Fruit fly (Drosophila melanogaster) S2 (cell line): ENCODE results near the gene AP-2sigma.

Source experiments
- CG8478 ChIP-seq: fragments of >200 bp; optimal IDR thresholded peaks from 2 replicates; lab custom pipeline; 2018
- CTCF ChIP-seq, 2 experiments: fragments of >200 bp; optimal IDR thresholded peaks; 2 replicates each; lab custom pipeline; 2018

Gene AP-2sigma

DNA sequence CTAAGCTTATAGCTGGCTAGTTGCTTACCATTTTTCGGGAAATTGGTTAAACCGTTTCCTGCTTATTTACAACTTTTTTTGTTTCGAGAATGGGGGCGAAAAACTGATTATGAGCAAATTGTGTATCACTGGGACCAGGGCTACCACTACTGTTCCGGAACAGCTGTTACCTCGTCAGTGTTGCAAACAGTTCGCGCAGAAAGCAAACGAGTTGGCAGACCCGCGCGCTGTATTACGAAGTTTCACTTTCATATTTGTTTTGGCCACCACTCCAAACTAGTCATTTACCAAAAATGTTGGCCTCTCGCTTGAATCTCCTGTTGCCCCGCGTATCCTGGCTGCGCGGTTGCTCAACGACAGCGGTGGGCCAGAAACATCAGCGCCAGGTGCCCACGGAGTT lies at the start of gene AP-2sigma, which contains the start of gene Idi:
Gene AP-2sigma, minus strand, starts transcription at position 153 of the 400 bp plus-strand sequence.
Gene Idi, plus strand, starts transcription at position 204 of the 400 bp plus-strand sequence.
- TF ChIP-seq CTCF (optimal IDR thresholded peaks at IDR 0.05; lab: Kevin White, UChicago) (no peak), CG8478 (lab: Kevin White, UChicago) (no peak)

DNA sequence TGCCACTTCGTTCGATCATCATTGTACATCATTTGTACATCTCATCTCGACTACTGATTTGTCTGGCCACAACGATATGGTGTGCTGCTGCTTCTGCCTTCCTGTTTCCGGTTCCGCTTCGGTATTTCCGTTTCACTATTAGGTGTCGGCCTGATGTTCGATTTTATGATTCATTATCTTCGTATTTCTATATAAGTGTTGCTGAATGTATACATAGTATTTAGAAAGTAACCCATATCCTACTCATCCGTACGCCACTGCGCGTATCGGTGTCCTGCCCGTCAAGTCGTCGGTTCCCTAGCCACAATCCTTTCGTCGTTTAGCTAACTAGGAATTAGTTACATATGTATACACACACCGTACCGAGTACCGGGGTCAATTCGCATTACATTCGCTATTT lies 49.2 kb upstream of the AP-2sigma start:
- TF ChIP-seq CTCF (optimal IDR thresholded peaks at IDR 0.05; lab: Kevin White, UChicago) (no peak), CG8478 (lab: Kevin White, UChicago) (no peak)

DNA sequence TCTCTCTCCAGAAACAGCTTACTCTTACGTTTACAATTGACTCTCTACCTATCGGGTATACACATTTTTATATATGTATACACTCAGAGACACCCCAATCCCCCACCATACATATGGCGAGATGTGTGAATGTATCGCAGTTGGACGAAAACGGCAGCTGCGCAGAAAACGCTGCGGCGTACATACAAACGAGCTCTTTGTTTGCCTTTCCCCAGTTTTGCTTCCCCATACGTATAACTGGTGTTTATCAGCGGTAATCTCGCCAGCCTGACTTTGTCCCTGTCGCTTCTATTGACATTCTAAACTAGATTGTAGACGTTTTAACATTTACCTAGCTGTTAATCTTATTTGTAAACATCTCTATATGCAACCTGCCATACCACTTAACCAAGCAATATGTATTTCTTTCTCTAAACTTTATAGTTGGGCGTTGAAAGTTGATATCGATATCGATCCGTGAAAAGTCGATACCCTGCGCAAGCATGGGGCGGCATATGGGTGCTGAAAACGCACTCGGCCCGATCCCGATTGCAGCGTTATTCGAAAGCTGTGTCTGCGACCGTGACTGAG lies 27.6 kb upstream of the AP-2sigma start:
- TF ChIP-seq CG8478 (lab: Kevin White, UChicago) (no peak), CTCF (optimal IDR thresholded peaks at IDR 0.05; lab: Kevin White, UChicago) (no peak)

DNA sequence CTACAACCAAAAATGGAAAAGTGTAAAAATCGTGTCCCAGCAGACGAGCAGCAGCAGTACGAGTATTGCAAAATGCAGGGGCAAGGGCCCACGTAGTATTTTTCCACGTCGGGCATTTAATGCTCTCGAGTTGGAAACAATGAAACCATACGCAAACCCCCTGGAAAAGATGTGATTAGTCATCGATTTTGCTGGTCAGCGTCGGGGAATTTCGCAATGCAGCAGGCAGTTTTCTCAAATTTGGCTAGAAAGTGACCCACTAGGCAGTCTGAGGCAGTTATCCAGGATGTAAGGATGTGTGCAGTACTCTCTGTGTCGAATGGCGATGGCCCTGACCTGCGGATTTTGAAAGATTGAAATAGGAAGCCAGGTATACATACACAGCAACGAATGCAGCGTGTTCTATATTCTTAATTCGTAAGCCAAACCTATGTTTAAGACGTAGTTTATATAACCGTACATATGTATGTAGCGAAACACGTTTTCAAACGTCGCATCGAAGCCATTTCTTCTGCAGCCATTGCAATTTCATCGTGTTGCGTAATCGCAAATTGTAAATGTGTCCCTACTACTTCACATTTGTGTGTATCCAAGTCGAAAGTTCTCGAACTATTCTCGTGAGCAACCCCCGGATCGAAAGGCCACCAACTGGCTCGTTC lies 27.0 kb upstream of the AP-2sigma start:
- TF ChIP-seq CTCF (optimal IDR thresholded peaks at IDR 0.05; lab: Kevin White, UChicago) (no peak), CG8478 (lab: Kevin White, UChicago) (no peak)

DNA sequence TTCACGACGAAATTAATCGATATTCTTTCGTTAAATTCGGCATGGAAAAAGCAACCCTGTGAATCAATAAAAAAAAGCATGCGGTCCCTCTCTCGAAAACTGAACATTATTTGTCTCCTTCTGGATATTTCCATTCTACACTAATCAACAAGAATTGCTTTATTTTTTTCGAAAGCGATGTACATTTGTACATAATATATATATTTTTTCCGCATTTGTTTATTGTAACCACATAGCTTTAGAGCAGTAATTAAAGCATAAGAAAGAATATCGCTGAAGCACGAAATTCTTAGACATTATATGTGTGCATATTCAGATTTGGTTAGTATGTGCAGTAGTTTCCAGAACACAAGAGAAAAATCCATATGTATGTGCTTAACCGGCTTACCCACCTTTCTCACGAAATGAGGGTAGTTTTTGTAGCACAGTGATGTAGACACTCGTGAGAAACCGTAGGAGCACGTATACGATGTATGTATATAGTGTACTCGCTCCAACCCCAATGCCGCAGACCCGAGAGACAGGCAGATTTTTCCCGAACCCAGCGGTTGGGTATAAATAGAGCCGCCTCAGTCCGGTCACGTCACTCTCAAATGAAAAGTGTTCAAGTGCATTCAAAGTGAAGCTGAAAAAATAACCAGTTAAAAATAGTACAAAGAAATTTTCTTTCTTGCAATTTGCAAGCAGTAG lies 26.3 kb upstream of the AP-2sigma start:
- TF ChIP-seq CG8478 (lab: Kevin White, UChicago) (no peak), CTCF (optimal IDR thresholded peaks at IDR 0.05; lab: Kevin White, UChicago) (no peak)

DNA sequence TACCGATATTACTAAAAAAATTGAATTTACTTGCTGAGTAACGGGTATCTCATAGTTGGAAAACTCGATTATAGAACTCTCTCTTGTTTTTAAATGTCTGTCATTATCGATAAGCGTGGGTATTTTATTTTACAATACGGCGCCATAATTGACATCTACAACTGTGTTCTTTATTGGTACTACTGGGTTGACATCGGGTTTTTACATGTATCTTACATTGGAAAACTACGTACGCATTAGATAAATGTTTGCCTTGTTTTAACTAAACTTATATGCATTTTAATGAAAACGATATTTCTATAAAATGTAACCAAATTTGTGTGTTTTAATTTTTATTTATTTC lies 25.8 kb upstream of the AP-2sigma start:
- TF ChIP-seq CTCF (optimal IDR thresholded peaks at IDR 0.05; lab: Kevin White, UChicago) (peak; percentile 88 to 91), CG8478 (lab: Kevin White, UChicago) (no peak)

DNA sequence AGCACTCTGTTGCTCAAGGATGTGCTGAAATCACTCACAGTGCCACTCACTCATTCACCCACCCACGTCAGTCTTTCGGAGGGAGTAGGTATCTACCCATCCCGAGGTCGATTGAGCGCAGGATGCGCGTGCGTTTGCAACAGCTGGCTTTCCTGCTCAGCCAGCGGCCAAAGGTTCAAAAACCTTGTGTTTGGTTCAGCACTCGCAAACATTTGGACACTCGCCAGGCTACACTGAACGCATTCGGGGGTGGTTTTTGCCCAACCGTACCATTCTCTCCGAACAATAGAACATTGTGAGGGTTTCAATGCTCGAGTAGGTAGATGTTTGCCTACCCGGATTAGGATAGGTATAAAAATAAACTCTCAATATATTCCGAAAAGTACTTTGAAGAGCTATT lies 25.1 kb upstream of the AP-2sigma start:
- TF ChIP-seq CTCF (optimal IDR thresholded peaks at IDR 0.05; lab: Kevin White, UChicago) (no peak), CG8478 (lab: Kevin White, UChicago) (no peak)

DNA sequence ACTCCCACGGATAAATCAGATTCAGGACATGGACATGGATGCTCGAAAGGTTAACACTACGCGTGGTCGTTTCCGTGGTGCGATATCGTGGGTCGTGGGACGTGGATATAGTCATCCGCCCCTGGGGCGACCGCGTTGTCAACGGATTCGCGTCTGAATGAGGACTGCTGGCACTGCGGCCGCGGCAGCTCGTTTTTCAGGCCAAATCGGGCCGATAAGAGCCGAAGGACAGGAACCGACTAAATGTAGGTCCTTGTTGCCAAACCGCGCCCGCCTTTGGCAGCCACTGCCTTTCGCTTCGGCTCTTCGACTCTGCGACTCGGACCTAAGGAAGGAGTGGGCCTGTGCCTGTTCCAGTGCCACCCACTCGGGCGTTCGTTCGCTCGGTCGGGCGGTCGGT lies 24.0 kb upstream of the AP-2sigma start, which contains the start of gene SIFaR:
Gene SIFaR, minus strand, starts transcription at position 166 of the 400 bp plus-strand sequence.
- TF ChIP-seq CG8478 (lab: Kevin White, UChicago): no peak
- TF ChIP-seq CTCF (optimal IDR thresholded peaks at IDR 0.05; lab: Kevin White, UChicago): no peak

DNA sequence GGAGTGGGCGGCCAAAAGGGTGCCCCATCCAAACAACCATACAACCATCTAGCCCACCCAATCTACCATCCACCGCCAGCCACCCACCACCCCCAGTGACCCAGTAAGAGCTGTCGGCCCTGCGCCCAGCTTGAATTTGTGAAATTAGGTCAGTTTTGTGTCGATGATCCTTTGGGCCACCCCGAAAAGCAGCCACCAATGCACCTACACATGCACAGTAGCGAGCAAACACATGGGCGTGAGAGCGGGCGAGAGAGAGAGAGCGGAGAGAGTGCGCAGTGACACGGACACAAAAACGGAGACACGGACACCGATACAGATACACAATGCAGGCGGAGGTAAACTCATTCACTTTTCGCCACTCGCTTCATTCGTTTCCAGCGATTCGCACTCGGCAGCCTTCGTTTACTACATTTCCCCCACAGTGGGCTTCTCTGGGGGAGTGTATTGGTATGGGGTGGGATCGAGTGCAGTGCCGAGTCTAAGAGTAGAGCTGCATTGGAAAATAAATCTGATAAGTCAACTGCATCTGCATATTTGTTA lies 19.3 kb upstream of the AP-2sigma start:
- TF ChIP-seq CTCF (optimal IDR thresholded peaks at IDR 0.05; lab: Kevin White, UChicago) (no peak), CG8478 (lab: Kevin White, UChicago) (no peak)

DNA sequence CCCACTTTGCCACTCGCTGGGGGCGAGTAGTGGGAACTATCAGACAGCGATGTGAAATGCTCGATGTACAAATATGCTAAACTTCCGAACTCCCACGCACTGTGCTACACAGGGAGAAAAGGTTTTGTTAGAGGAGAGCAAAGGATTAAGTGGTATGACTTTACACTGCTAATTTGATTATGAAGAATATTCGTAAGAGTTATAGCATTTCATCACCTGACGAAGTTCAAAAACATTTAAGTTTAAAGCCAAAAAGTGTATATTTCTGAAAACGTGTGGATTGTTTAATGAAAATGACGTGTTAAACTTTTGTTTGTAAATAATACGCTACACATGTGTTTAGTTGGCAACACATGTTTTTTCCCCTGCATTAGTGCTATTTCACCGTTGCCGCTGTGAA lies 18.6 kb upstream of the AP-2sigma start:
- no peak for TF ChIP-seq CTCF (optimal IDR thresholded peaks at IDR 0.05; lab: Kevin White, UChicago)
- TF ChIP-seq CG8478 (lab: Kevin White, UChicago): no peak

DNA sequence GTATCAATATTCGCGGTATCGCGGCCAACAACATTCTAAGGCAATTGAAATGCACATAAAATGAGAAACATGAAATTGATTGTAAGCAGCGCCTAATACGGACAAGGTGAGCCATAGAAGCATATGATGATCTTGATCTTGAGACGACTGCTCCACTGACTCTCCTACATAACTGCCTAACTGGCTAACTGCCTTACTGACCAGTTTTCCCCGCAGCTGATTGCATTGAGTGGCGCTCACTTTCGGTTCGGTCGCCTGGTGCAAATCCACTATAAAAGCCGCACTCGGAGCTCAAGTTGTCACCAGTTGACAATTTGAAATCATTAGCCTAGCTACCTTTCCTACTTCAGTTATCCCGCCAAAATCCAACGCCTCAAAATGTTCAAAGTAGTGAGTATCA lies 13.0 kb upstream of the AP-2sigma start, which contains the start of gene CG17298:
Gene CG17298, plus strand, starts transcription at position 301 of the 400 bp plus-strand sequence.
- TF ChIP-seq CTCF (optimal IDR thresholded peaks at IDR 0.05; lab: Kevin White, UChicago) (no peak), CG8478 (lab: Kevin White, UChicago) (no peak)

DNA sequence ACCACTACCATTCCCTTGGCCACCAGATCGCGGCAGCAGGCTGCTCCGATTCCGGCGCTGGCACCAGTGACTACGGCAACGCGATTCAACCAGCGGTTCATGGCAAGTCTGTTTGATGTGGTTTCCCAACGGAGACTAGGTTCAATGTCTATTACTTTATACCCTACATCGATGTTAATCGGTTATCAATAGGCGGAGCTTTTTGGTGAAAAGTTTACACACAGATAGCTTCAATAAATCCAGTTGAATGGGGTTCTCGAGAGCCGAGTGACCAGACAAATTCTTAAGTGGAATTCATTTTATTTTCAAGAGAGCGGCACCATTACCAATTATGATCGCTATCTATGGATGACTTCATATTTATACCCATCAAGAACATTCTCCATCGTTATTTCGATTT lies 6.2 kb upstream of the AP-2sigma start, which contains the start of gene CG3301:
Gene CG3301, minus strand, starts transcription at position 139 of the 400 bp plus-strand sequence.
- no peak for TF ChIP-seq CTCF (optimal IDR thresholded peaks at IDR 0.05; lab: Kevin White, UChicago)

DNA sequence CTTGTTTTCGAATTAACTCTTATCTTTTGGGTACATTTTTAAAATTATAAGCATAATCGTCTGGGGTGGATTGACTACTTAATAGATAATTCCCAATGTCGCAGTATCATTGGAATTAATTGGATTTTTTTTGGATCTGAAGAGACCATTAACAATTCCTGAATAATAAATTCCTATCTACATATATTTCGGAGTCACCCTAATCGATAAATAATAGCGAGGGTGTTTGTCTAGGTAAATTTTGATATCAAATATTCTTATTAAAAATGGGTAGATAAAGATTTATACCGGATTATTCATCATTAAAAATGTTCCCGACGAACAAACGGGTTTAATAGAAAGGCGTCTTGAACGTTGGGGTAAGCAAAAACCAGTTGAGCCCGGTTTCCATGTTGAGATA lies 5.0 kb upstream of the AP-2sigma start:
- TF ChIP-seq CG8478 (lab: Kevin White, UChicago): no peak

DNA sequence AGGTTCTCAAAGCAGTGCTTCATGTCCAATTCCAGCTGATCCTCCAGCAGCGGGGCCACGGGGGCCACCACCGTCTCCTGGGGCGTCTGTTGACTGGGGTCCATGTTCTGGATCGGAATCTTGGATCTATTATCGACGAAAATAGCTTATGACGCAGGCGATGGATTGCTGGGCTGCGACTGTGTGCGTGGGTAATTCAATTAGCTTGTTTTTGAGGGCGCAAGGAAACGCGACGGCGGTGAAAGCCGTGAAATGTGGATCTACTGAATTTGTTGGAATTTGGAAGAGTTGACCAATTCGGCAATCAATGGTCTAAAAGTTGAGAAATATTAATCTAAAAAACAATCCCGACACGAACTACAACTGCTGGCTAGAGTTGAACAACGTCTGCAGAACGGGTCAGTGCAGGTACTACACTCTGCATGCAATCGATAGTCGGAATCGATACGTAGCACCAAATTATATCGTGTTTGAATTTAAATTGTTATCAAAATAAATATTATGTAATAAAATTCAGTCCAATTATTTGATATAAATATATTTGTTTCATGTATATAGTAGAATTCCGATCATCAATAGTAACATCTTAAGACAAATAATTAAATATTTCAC lies 3.7 kb upstream of the AP-2sigma start, which contains the start of gene CG3308:
Gene CG3308, minus strand, starts transcription at position 391 of the 612 bp plus-strand sequence.
- TF ChIP-seq CG8478 (lab: Kevin White, UChicago) (no peak), CTCF (optimal IDR thresholded peaks at IDR 0.05; lab: Kevin White, UChicago) (peak in 1 of 2 experiments; percentile 8)
